Fruit fly (Drosophila melanogaster) whole organism, embryonic: ENCODE data around the gene CG10866.

Source experiments
- Awh ChIP-seq: fragments of 200-800 bp; sonication (Bioruptor generic); IDR thresholded peaks from 2 replicates; pipeline ENCODE4, ENCODE4 v1.3.6; 2022; ENCODE audit warnings: missing biosample characterization, missing genetic modification characterization
- C15 ChIP-seq: fragments of 200-800 bp; sonication (Bioruptor generic); IDR thresholded peaks from 3 replicates; pipeline ENCODE4 v1.3.6; 2022; ENCODE audit warnings: missing biosample characterization, missing genetic modification characterization
- CG10959 ChIP-seq: fragments of 200-800 bp; sonication (Bioruptor generic); IDR thresholded peaks from 2 replicates; pipeline ENCODE4 v1.3.6; 2022; ENCODE audit warnings: missing biosample characterization, missing genetic modification characterization
- CG11560 ChIP-seq: fragments of 200-800 bp; sonication (Bioruptor generic); IDR thresholded peaks from 3 replicates; pipeline ENCODE4 v1.3.6; 2022; ENCODE audit warnings: missing biosample characterization, missing genetic modification characterization
- CG11695 ChIP-seq: fragments of 200-800 bp; sonication (Bioruptor generic); IDR thresholded peaks from 3 replicates; pipeline ENCODE4 v1.3.6; 2022; ENCODE audit warnings: missing biosample characterization, missing genetic modification characterization
- CG12299 ChIP-seq: fragments of 200-800 bp; sonication (Bioruptor generic); optimal IDR thresholded peaks from 2 replicates; lab custom pipeline; 2018; ENCODE audit warnings: missing biosample characterization, mild to moderate bottlenecking, missing genetic modification characterization
- CG12744 ChIP-seq: fragments of 200-800 bp; sonication (Bioruptor generic); optimal IDR thresholded peaks from 2 replicates; lab custom pipeline; 2016; ENCODE audit warnings: missing biosample characterization, missing genetic modification characterization
- CG1602 ChIP-seq: fragments of 200-800 bp; sonication (Bioruptor generic); optimal IDR thresholded peaks from 3 replicates; lab custom pipeline; 2016; ENCODE audit warnings: missing biosample characterization, missing genetic modification characterization
- CG2712 ChIP-seq: fragments of 200-800 bp; optimal IDR thresholded peaks from 3 replicates; lab custom pipeline; 2019; ENCODE audit warnings: missing biosample characterization, mild to moderate bottlenecking, missing genetic modification characterization, moderate library complexity
- CG32772 ChIP-seq: fragments of 200-800 bp; sonication (Bioruptor generic); IDR thresholded peaks from 2 replicates; pipeline ENCODE4 v1.3.6; 2022; ENCODE audit warnings: missing biosample characterization, missing genetic modification characterization
- CG3995 ChIP-seq: fragments of 200-800 bp; sonication (Bioruptor generic); optimal IDR thresholded peaks from 3 replicates; lab custom pipeline; 2016; ENCODE audit warnings: missing biosample characterization, missing genetic modification characterization
- CG4707 ChIP-seq: fragments of 200-800 bp; sonication (Bioruptor generic); optimal IDR thresholded peaks from 2 replicates; lab custom pipeline; 2018; ENCODE audit warnings: missing biosample characterization, mild to moderate bottlenecking, missing genetic modification characterization, moderate library complexity
- CG5245 ChIP-seq: fragments of 200-800 bp; sonication (Bioruptor generic); optimal IDR thresholded peaks from 3 replicates; lab custom pipeline; 2016; ENCODE audit warnings: missing biosample characterization, missing genetic modification characterization
- CG7372 ChIP-seq: fragments of 200-800 bp; sonication (Bioruptor generic); IDR thresholded peaks from 2 replicates; pipeline ENCODE4 v1.3.6; 2022; ENCODE audit warnings: missing biosample characterization, missing genetic modification characterization
- CG7987 ChIP-seq: fragments of 200-800 bp; sonication (Bioruptor generic); optimal IDR thresholded peaks from 2 replicates; lab custom pipeline; 2018; ENCODE audit warnings: missing biosample characterization, mild to moderate bottlenecking, missing genetic modification characterization, moderate library complexity
- CG9932 ChIP-seq: fragments of 200-800 bp; sonication (Bioruptor generic); IDR thresholded peaks from 2 replicates; pipeline ENCODE4 v1.3.6; 2022; ENCODE audit warnings: missing biosample characterization, missing genetic modification characterization
- Drgx ChIP-seq: fragments of 200-800 bp; sonication (Bioruptor generic); IDR thresholded peaks from 2 replicates; pipeline ENCODE4 v1.3.6; 2022; ENCODE audit warnings: missing biosample characterization, missing genetic modification characterization
- Gug ChIP-seq: fragments of 200-800 bp; sonication (Bioruptor generic); IDR thresholded peaks from 4 replicates; pipeline ENCODE4 v1.3.6; 2022; ENCODE audit warnings: missing biosample characterization, missing genetic modification characterization
- HmgZ ChIP-seq: fragments of 200-800 bp; sonication (Bioruptor generic); optimal IDR thresholded peaks from 2 replicates; lab custom pipeline; 2018; ENCODE audit warnings: missing biosample characterization, mild to moderate bottlenecking, missing genetic modification characterization
- Hr78 ChIP-seq, 2 experiments: fragments of 200-800 bp in 1 of 2; fragments of >200 bp in 1 of 2; sonication (Bioruptor generic) in 1 of 2; optimal IDR thresholded peaks; 2 replicates each; lab custom pipeline; 2017 to 2019; ENCODE audit warnings: missing biosample characterization in 2 of 2, missing genetic modification characterization in 2 of 2, mild to moderate bottlenecking in 1 of 2, moderate library complexity in 1 of 2
- Med ChIP-seq: fragments of 200-800 bp; sonication (Bioruptor generic); peaks from one replicate; lab custom pipeline; 2016; ENCODE audit warnings: missing biosample characterization, missing genetic modification characterization, mild to moderate bottlenecking, inconsistent platforms, moderate library complexity
- Meics ChIP-seq: fragments of 200-800 bp; sonication (Bioruptor generic); optimal IDR thresholded peaks from 2 replicates; lab custom pipeline; 2017; ENCODE audit warnings: missing biosample characterization, mild to moderate bottlenecking, missing genetic modification characterization
- NC2α ChIP-seq: fragments of 200-800 bp; sonication (Bioruptor generic); optimal IDR thresholded peaks from 2 replicates; lab custom pipeline; 2016; ENCODE audit warnings: missing biosample characterization, missing genetic modification characterization
- Neu2 ChIP-seq: fragments of 200-800 bp; sonication (Bioruptor generic); optimal IDR thresholded peaks from 3 replicates; lab custom pipeline; 2016; ENCODE audit warnings: missing biosample characterization, missing genetic modification characterization, borderline replicate concordance
- Pdp1 ChIP-seq, 2 experiments: fragments of 200-800 bp; sonication (Bioruptor generic); optimal IDR thresholded peaks; 3 replicates each; lab custom pipeline; 2016; ENCODE audit warnings: missing biosample characterization in 2 of 2, missing genetic modification characterization in 2 of 2, mild to moderate bottlenecking in 1 of 2, moderate library complexity in 1 of 2
- TFAM ChIP-seq: fragments of 200-800 bp; sonication (Bioruptor generic); optimal IDR thresholded peaks from 2 replicates; lab custom pipeline; 2017; ENCODE audit warnings: missing biosample characterization, missing genetic modification characterization, inconsistent platforms
- Trl ChIP-seq, 3 experiments: fragments of >200 bp in 2 of 3; fragments of 200-800 bp in 1 of 3; sonication (Bioruptor generic) in 1 of 3; optimal IDR thresholded peaks; 2 replicates in 1 of 3; 3 replicates in 2 of 3; lab custom pipeline; 2016 to 2017; ENCODE audit warnings: missing biosample characterization in 1 of 3, missing genetic modification characterization in 1 of 3
- ase ChIP-seq: fragments of 200-800 bp; sonication (Bioruptor generic); IDR thresholded peaks from 3 replicates; pipeline ENCODE4 v1.3.6; 2022; ENCODE audit warnings: missing biosample characterization, missing genetic modification characterization
- dm ChIP-seq: fragments of 200-800 bp; sonication (Bioruptor generic); optimal IDR thresholded peaks from 3 replicates; lab custom pipeline; 2016; ENCODE audit warnings: missing biosample characterization, missing genetic modification characterization
- exex ChIP-seq: fragments of 200-800 bp; sonication (Bioruptor generic); optimal IDR thresholded peaks from 4 replicates; lab custom pipeline; 2018; ENCODE audit warnings: missing biosample characterization, mild to moderate bottlenecking, missing genetic modification characterization, moderate library complexity
- gfzf ChIP-seq: fragments of 200-800 bp; sonication (Bioruptor generic); optimal IDR thresholded peaks from 2 replicates; lab custom pipeline; 2016; ENCODE audit warnings: missing biosample characterization, mild to moderate bottlenecking, missing genetic modification characterization, moderate library complexity
- h ChIP-seq: fragments of >200 bp; optimal IDR thresholded peaks from 2 replicates; lab custom pipeline; 2017
- jing ChIP-seq: fragments of 200-800 bp; sonication (Bioruptor generic); optimal IDR thresholded peaks from 2 replicates; lab custom pipeline; 2018; ENCODE audit warnings: missing biosample characterization, mild to moderate bottlenecking, missing genetic modification characterization
- lilli ChIP-seq: fragments of 200-800 bp; sonication (Bioruptor generic); optimal IDR thresholded peaks from 3 replicates; lab custom pipeline; 2016; ENCODE audit warnings: missing biosample characterization, missing genetic modification characterization
- lola ChIP-seq, 3 experiments: fragments of >200 bp in 2 of 3; fragments of 200-800 bp in 1 of 3; sonication (Bioruptor generic) in 1 of 3; optimal IDR thresholded peaks; 2 replicates each; lab custom pipeline; 2017 to 2019; ENCODE audit warnings: missing biosample characterization in 3 of 3, missing genetic modification characterization in 3 of 3, mild to moderate bottlenecking in 1 of 3, moderate library complexity in 1 of 3
- nau ChIP-seq: fragments of 200-800 bp; sonication (Bioruptor generic); optimal IDR thresholded peaks from 3 replicates; lab custom pipeline; 2017; ENCODE audit warnings: missing biosample characterization, mild to moderate bottlenecking, missing genetic modification characterization, missing genetic modification reagents
- pho ChIP-seq: fragments of 200-800 bp; sonication (Bioruptor generic); optimal IDR thresholded peaks from 2 replicates; lab custom pipeline; 2016; ENCODE audit warnings: missing biosample characterization, missing genetic modification characterization
- prd ChIP-seq, 3 experiments: fragments of >200 bp in 2 of 3; fragments of 200-800 bp in 1 of 3; sonication (Bioruptor generic) in 1 of 3; optimal IDR thresholded peaks in 2 of 3; IDR thresholded peaks in 1 of 3; 2 replicates in 2 of 3; 3 replicates in 1 of 3; pipeline versions ENCODE4 v1.3.6 to Lab custom; 2017 to 2022; ENCODE audit warnings: missing biosample characterization in 1 of 3, missing genetic modification characterization in 1 of 3
- repo ChIP-seq: fragments of 200-800 bp; sonication (Bioruptor generic); optimal IDR thresholded peaks from 2 replicates; lab custom pipeline; 2016; ENCODE audit warnings: missing biosample characterization, missing genetic modification characterization
- scrt ChIP-seq: fragments of 200-800 bp; sonication (Bioruptor generic); optimal IDR thresholded peaks from 2 replicates; lab custom pipeline; 2018; ENCODE audit warnings: missing biosample characterization, mild to moderate bottlenecking, missing genetic modification characterization, moderate library complexity
- sens ChIP-seq: fragments of 200-800 bp; sonication (Bioruptor generic); peaks from one replicate; lab custom pipeline; 2016; ENCODE audit warnings: missing biosample characterization, missing genetic modification characterization
- slbo ChIP-seq: fragments of 200-800 bp; sonication (Bioruptor generic); IDR thresholded peaks from 2 replicates; pipeline ENCODE4 v1.3.6; 2022; ENCODE audit warnings: missing biosample characterization, missing genetic modification characterization
- sqz ChIP-seq: fragments of 200-800 bp; sonication (Bioruptor generic); optimal IDR thresholded peaks from 3 replicates; lab custom pipeline; 2018; ENCODE audit warnings: missing biosample characterization, mild to moderate bottlenecking, missing genetic modification characterization
- ssp ChIP-seq: fragments of 200-800 bp; sonication (Bioruptor generic); IDR thresholded peaks from 2 replicates; pipeline ENCODE4 v1.3.6; 2022; ENCODE audit warnings: missing biosample characterization, missing genetic modification characterization
- tna ChIP-seq: fragments of 200-800 bp; sonication (Bioruptor generic); IDR thresholded peaks from 2 replicates; pipeline ENCODE4 v1.3.6; 2022; ENCODE audit warnings: missing biosample characterization, missing genetic modification characterization; ENCODE audit not compliant: partially characterized antibody

The CG10866 gene

DNA sequence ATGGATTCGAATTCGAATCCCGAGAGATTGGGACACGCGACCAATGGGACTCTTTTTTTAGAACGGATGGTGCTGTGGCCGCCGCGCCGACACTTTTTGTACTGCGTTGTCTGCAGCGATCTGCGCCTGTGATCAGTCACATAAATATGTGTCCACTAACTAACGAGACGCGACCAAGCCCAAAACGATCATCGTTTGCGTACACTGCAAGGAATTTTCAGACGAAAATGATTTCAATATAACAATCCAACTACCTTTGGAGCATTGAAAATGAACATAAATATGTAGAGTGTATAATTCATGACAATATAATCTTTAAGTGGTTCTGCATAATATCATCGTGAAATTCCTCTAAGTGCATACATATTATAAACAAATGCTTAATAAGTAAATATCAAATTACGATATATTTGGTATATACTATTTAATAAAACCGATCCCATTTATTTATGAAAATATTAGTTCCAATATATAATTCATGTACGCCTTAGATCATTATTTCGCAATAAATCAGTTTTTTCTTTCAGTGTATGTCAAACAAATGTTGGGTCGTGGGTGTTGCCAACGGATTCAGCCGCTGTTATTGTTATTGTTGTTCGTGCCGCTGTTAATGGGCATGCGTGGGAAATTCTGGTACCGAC is 2.1 kb downstream of the CG10866 start, which contains the start of gene Eip63F-1 (continued):
- TF ChIP-seq CG11560 (tag; lab: Robert Waterston, UW) = no peak
- peak; percentile 28 for TF ChIP-seq jing
- TF ChIP-seq exex (tag; lab: Kevin White, UChicago) = peak; percentile 11
- no peak for TF ChIP-seq CG7987 (GFP tag; lab: Kevin White, UChicago)
- TF ChIP-seq CG2712 (tag; lab: Kevin White, UChicago) = peak; percentile 69
- TF ChIP-seq TFAM = no peak
- no peak for TF ChIP-seq h (lab: Kevin White, UChicago)
- no peak for TF ChIP-seq CG12744 (GFP tag; lab: Kevin White, UChicago)

DNA sequence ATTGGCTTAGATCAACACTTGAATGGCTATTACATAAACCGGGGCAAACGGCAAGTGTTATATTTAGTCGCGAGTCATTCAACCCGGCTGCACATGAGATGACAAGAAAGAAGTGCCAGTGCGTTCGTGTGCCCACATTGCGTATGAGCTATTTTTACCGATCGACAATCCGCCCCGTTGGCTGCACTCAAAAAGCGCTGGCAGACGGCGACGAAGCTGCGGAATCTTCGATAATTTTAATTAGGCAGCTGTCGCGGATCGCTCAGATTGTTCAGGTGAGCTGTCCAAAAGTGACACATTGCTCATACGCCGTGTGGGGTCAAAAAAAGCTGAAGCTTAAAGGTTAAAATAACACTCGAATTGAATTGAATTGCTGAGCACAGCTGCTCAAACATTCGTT is 3.7 kb downstream of the CG10866 start:
- no peak for TF ChIP-seq CG12299 (tag; lab: Kevin White, UChicago)
- peak in 1 of 2 experiments; percentile 58 for TF ChIP-seq Pdp1 (GFP tag; optimal IDR thresholded peaks at IDR 0.05; lab: Kevin White, UChicago)
- TF ChIP-seq Neu2 (GFP tag; lab: Kevin White, UChicago) = no peak
- no peak for TF ChIP-seq prd (optimal IDR thresholded peaks at IDR 0.05; lab: Kevin White, UChicago)
- TF ChIP-seq prd (GFP tag; IDR thresholded peaks at IDR 0.05; lab: Robert Waterston, UW) = peak; percentile 15; the same call in 1 of the 3 replicates
- TF ChIP-seq Hr78 (GFP tag; optimal IDR thresholded peaks at IDR 0.05; lab: Kevin White, UChicago) = peak in 1 of 2 experiments; percentile 27
- peak; percentile 82 for TF ChIP-seq nau
- peak; percentile 77 for TF ChIP-seq CG7372 (GFP tag; lab: Robert Waterston, UW)
- peak; percentile 70 for TF ChIP-seq sens
- TF ChIP-seq, all 482 proteins: peak for 6

DNA sequence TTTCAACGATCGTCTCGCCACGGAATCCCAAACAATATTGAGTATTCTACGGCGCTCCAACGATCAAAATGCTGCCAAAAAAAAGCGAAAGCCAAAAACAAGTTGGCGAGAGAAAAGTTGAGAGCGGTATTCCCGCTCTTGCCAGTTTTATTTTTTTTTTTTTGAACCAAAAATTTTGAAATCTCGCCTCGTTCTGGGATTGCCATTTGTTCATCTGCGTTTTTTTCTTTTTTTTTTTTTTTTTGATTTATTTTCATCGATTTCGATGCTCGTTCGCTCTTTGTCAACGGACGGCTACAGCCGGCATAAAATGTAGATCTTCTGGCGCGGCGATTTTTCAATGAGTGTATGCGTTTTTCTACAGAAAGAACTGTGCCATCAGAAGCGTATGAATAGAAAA is 4.2 kb downstream of the CG10866 start:
- TF ChIP-seq slbo (GFP tag; lab: Robert Waterston, UW) = 0 out of 2 replicates have a peak, but pooled peaks have one; percentile 12
- TF ChIP-seq Meics (GFP tag; lab: Kevin White, UChicago) = no peak
- no peak for TF ChIP-seq repo (GFP tag; lab: Kevin White, UChicago)
- TF ChIP-seq ssp (GFP tag; lab: Robert Waterston, UW) = no peak
- TF ChIP-seq Drgx (GFP tag; lab: Robert Waterston, UW) = peak; percentile 79
- no peak for TF ChIP-seq NC2α (GFP tag; lab: Kevin White, UChicago)
- 0 out of 2 replicates have a peak, but pooled peaks have one; percentile 24 for TF ChIP-seq CG32772 (GFP tag; lab: Robert Waterston, UW)
- TF ChIP-seq C15 (GFP tag; lab: Robert Waterston, UW) = no peak
- TF ChIP-seq CG9932 (GFP tag; lab: Robert Waterston, UW) = no peak
- no peak for TF ChIP-seq CG5245 (GFP tag; lab: Kevin White, UChicago)
- peak in 1 of 2 experiments; percentile 31 for TF ChIP-seq Trl (optimal IDR thresholded peaks at IDR 0.05; lab: Kevin White, UChicago)
- TF ChIP-seq Trl (GFP tag; optimal IDR thresholded peaks at IDR 0.05; lab: Kevin White, UChicago) = no peak
- TF ChIP-seq Med = peak; percentile 47
- no peak for TF ChIP-seq HmgZ (tag; lab: Kevin White, UChicago)
- TF ChIP-seq ase (GFP tag; lab: Robert Waterston, UW) = no peak

DNA sequence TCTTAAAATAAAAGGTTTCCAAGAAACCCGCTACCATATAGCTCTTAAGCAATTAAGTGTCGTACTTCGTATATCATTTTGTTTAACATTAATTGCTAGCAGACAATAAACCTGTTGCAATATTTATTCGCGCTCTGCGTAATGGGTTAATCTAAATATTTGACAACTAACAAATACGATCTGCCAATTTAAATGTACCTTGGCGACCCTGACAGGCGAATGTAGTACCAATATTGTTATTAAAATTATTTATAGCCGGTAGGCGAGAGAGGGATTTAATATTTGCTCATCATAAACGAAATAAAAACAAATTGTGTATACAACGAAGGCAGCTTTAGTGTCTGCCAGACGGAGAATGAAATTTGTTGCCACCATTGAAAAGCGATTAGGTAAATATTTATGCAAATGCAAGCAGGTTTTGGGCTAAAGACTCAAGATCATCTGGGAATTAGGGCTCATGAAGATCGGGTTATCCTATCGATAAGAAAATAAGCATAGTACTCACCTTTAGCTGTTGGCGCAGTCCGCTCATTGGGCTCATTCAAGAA is 5.0 kb downstream of the CG10866 start:
- TF ChIP-seq CG1602 (no peak), lola (GFP tag; optimal IDR thresholded peaks at IDR 0.05; lab: Kevin White, UChicago) (no peak), lilli (GFP tag; lab: Kevin White, UChicago) (no peak), scrt (GFP tag; lab: Kevin White, UChicago) (peak; percentile 43), tna (GFP tag; lab: Robert Waterston, UW) (no peak), Awh (no peak), Gug (GFP tag; lab: Robert Waterston, UW) (no peak), sqz (GFP tag; lab: Kevin White, UChicago) (no peak), CG10959 (GFP tag; lab: Robert Waterston, UW) (no peak), CG11695 (GFP tag; lab: Robert Waterston, UW) (no peak), dm (GFP tag; lab: Kevin White, UChicago) (no peak), pho (no peak), CG3995 (GFP tag; lab: Kevin White, UChicago) (no peak), CG4707 (GFP tag; lab: Kevin White, UChicago) (no peak), gfzf (GFP tag; lab: Kevin White, UChicago) (no peak), Med (peak; percentile 84)
